Fruit fly (Drosophila melanogaster): ENCODE results near the gene CG14961.

The CG14961 gene

dm6 chr3L:3344528-3344927, 14.7 kb downstream of the CG14961 start:
- TF ChIP-seq fru (GFP tag; optimal IDR thresholded peaks at IDR 0.05) (peak; percentile 5), Abd-B (GFP tag; optimal IDR thresholded peaks at IDR 0.05) (no peak), Hnf4 (GFP tag; optimal IDR thresholded peaks at IDR 0.05) (no peak), Vsx2 (GFP tag; optimal IDR thresholded peaks at IDR 0.05; ENCODE audit: partially characterized antibody) (no peak), Mio (GFP tag; optimal IDR thresholded peaks at IDR 0.05) (no peak), foxo (GFP tag; optimal IDR thresholded peaks at IDR 0.05) (peak in 1 of 2 experiments; percentile 1), Hr78 (GFP tag; optimal IDR thresholded peaks at IDR 0.05) (no peak), brk (GFP tag; optimal IDR thresholded peaks at IDR 0.05) (peak; percentile 15), rgr (GFP tag; optimal IDR thresholded peaks at IDR 0.05) (no peak), tai (GFP tag; optimal IDR thresholded peaks at IDR 0.05) (no peak)

- TF ChIP-seq pan (optimal IDR thresholded peaks at IDR 0.05) (no peak), Jra (GFP tag; optimal IDR thresholded peaks at IDR 0.05) (no peak), h (GFP tag; optimal IDR thresholded peaks at IDR 0.05) (no peak), sage (GFP tag; optimal IDR thresholded peaks at IDR 0.05) (no peak), usp (GFP tag; optimal IDR thresholded peaks at IDR 0.05) (no peak), tai (GFP tag; optimal IDR thresholded peaks at IDR 0.05) (no peak)
Observed at dm6 chr3L:3346294-3346693, 16.4 kb downstream of the CG14961 start.

- no peak for TF ChIP-seq psq (GFP tag; optimal IDR thresholded peaks at IDR 0.05)
- peak; percentile 20 for TF ChIP-seq Sp1 (GFP tag; optimal IDR thresholded peaks at IDR 0.05)
- TF ChIP-seq Myc (optimal IDR thresholded peaks at IDR 0.05): no peak
Observed at dm6 chr3L:3348956-3349824, 19.3 kb downstream of the CG14961 start.

DNA sequence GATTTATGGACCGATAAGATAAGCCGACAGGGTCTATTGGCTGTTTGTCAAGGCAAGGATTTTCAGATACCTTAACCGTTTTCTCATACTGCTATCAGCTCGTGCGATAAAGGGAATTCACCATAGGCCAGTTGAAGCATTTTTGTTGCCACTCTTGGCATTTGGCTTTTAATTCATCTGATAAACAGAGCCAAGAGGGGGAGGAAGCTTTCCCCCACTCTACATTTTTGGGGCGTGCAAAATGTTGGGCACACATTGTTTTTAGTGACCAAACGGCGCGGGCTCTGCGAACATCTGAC, 19.9 kb downstream of the CG14961 start:
- no peak for TF ChIP-seq Rel (GFP tag; optimal IDR thresholded peaks at IDR 0.05)
- peak; percentile 85 for TF ChIP-seq Rel (tag; optimal IDR thresholded peaks at IDR 0.05)
- TF ChIP-seq psq (GFP tag; optimal IDR thresholded peaks at IDR 0.05): no peak

DNA sequence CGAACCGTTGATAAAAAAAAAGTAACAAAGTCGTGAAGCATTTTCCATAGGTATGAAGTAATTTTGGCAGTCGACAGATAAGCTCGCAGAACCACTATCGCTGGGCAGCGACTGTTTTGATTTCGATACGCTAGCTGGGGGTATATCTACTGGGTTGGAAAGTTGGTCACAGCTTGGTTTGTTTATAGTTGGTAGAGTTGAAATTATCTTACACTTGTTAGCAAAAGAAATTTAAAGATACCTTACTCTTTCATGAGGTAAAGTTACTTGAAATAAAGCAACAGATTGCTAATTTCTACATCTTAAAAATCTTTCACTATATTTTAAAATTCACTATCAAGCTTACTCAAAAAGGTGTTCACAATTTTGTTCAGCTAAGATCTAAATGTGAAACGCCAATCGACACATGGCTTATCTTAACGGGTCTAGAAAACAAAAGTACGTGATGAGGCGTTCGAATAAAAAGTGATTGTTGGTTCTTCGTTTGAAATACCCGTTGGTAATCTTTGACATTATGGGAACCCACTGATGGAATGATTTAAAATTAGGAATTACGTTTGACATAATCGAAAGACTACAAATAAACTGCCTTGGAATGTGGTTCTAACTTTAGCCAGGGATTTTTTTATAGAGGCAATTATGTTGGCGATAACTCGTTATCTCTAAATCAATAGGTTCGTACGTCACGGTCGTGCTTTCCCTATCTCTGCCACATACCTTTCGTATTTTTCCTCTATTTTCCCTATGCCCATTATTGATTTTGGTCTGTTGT, 20.9 kb downstream of the CG14961 start:
- TF ChIP-seq br (GFP tag; optimal IDR thresholded peaks at IDR 0.05): peak; percentile 28
- TF ChIP-seq lola (GFP tag; optimal IDR thresholded peaks at IDR 0.05): no peak
- TF ChIP-seq OdsH (GFP tag; optimal IDR thresholded peaks at IDR 0.05): peak; percentile 21
- TF ChIP-seq Rel (GFP tag; optimal IDR thresholded peaks at IDR 0.05): no peak
- TF ChIP-seq Rel (tag; optimal IDR thresholded peaks at IDR 0.05): peak; percentile 10
- no peak for TF ChIP-seq CrebA (GFP tag; optimal IDR thresholded peaks at IDR 0.05; ENCODE audit: borderline replicate concordance)
- peak; percentile 61 for TF ChIP-seq fru (GFP tag; optimal IDR thresholded peaks at IDR 0.05)
- no peak for TF ChIP-seq Vsx2 (GFP tag; optimal IDR thresholded peaks at IDR 0.05; ENCODE audit: partially characterized antibody)
- TF ChIP-seq ey (GFP tag; optimal IDR thresholded peaks at IDR 0.05): peak; percentile 60
- TF ChIP-seq rgr (GFP tag; optimal IDR thresholded peaks at IDR 0.05): peak; percentile 53
- TF ChIP-seq pan (optimal IDR thresholded peaks at IDR 0.05): no peak
- no peak for TF ChIP-seq Hnf4 (GFP tag; optimal IDR thresholded peaks at IDR 0.05)

DNA sequence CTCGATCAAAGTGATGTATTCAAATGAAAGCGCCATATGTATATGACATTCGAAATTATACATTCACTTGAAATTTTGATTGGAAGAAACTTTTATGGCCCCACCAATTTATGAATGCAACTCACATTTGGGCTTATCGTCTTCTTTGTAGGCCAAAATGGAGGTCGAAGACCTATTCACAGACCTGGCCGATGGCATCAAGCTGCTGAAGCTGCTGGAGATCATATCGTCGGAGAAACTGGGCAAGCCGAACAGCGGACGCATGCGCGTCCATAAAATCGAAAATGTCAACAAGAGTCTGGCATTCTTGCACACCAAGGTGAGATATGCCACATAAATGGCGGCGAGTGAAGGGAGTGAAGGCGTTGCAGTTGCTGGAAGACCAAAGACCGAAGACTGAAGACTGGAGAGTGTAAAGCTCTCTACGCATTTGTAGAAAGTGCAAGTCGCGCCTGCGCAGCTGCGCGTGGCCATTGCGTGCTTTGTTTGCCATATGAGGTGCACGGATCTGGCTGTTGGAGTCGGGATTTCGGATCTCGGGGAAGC, 22.0 kb downstream of the CG14961 start:
- no peak for TF ChIP-seq Myc (optimal IDR thresholded peaks at IDR 0.05)

DNA sequence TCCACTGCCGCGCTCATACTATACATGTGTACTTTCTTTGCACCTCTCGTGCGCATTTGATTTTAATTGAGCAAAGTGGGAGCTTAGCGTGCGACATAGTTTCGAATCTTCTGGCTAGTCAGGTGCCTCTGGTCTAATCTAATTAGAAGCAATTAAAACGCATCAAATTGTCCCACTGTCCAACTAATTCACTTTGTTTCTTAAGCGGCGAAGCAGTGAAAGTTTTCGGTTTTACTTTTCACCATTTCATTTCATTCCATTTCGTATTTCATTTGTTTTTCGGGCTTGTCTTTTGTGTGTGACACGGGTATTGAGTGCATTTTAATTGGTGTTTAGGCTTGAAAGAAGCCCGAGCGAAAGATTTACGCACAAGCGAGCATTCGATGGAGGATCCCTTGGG, 22.7 kb downstream of the CG14961 start:
- TF ChIP-seq usp (GFP tag; optimal IDR thresholded peaks at IDR 0.05) (no peak), Hr83 (GFP tag; optimal IDR thresholded peaks at IDR 0.05; ENCODE audit: poor library complexity, severe bottlenecking) (no peak), Hnf4 (GFP tag; optimal IDR thresholded peaks at IDR 0.05) (no peak), tai (GFP tag; optimal IDR thresholded peaks at IDR 0.05) (no peak), dmrt93B (GFP tag; optimal IDR thresholded peaks at IDR 0.05) (no peak), pan (optimal IDR thresholded peaks at IDR 0.05) (no peak), Mio (GFP tag; optimal IDR thresholded peaks at IDR 0.05) (no peak), CG9705 (GFP tag; optimal IDR thresholded peaks at IDR 0.05) (no peak), Abd-B (GFP tag; optimal IDR thresholded peaks at IDR 0.05) (no peak)

Measured in whole organism, wandering third instar larva.